Worm (Caenorhabditis elegans) whole organism, midembryonic: ENCODE data around the gene famk-1.

Experiments used
- T22C8.4 ChIP-seq: fragments of 200-800 bp; sonication (Bioruptor generic); IDR thresholded peaks from 2 replicates; pipeline ENCODE4 v1.3.6; 2022; ENCODE audit warnings: missing genetic modification characterization, missing compliant biosample characterization
- flt-1 ChIP-seq: fragments of 200-800 bp; sonication (Bioruptor generic); IDR thresholded peaks from 2 replicates; pipeline ENCODE4 v1.3.6; 2022; ENCODE audit warnings: missing genetic modification characterization, missing compliant biosample characterization
- klf-2 ChIP-seq: fragments of 200-800 bp; sonication (Bioruptor generic); conservative IDR thresholded peaks from 2 replicates; pipeline ENCODE4 v1.3.6; 2022; ENCODE audit warnings: missing genetic modification reagents, missing genetic modification characterization, missing compliant biosample characterization
- ref-1 ChIP-seq: fragments of 200-800 bp; sonication (Bioruptor generic); conservative IDR thresholded peaks from 2 replicates; pipeline ENCODE4 v1.3.6; 2022; ENCODE audit warnings: missing genetic modification reagents, missing genetic modification characterization, missing compliant biosample characterization
- ztf-23 ChIP-seq: fragments of 200-800 bp; sonication (Bioruptor generic); IDR thresholded peaks from 2 replicates; pipeline ENCODE4 v1.3.6; 2022; ENCODE audit warnings: missing genetic modification reagents, missing genetic modification characterization, missing compliant biosample characterization

DNA sequence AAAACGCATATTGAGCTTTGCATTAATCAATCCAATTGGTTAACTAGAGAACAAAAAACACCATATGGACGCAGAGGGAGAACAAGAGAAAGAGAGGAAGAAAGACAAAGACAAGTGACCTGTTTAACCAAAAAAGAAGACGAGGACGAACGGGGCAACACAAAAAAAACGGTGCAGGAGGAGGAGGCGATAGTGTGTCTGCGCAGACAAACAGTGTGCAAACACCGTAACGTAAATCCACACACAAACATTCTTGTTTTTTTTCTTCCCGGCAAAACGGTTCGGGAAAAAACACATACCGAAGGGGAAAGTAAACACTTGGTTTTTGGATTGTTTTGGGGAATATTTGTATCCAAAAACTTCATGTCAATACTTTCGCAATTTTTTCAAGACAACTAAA lies 33.5 kb upstream of the famk-1 start:
- TF ChIP-seq ztf-23 (GFP tag; lab: Robert Waterston, UW) (no peak), ref-1 (GFP tag; lab: Robert Waterston, UW) (no peak), flt-1 (peak; percentile 53; the same call in 1 of the 2 replicates), klf-2 (GFP tag; lab: Robert Waterston, UW) (no peak), T22C8.4 (no peak)
